Worm (Caenorhabditis elegans): ENCODE data around the gene din-1.
A peak's percentile ranks its signal among the peaks of the same experiment; 100 is the strongest.

Gene din-1

DNA sequence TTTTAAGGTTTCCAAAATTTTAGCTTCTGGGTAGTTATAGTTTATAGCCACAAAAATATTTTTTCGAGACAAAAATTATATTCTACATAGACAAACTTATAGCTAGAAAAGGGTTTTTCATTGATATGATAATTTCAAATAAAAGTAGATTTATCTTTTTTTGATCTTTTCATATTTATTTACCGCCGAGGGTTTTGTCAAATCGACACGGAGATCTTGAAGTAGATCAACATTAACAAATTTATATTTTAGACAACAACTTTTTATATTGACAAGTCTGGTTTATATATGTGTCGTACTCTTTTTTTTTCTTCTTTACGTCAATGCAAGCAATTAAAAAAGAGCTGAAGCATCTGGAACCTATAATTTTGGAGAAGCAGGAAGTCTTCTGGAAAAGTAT is 25.4 kb upstream of the din-1 start:
- TF ChIP-seq elt-3 (tag; optimal IDR thresholded peaks at IDR 0.05): no peak
- TF ChIP-seq sptf-1 (tag; optimal IDR thresholded peaks at IDR 0.05): no peak
- TF ChIP-seq unc-39 (tag; optimal IDR thresholded peaks at IDR 0.05): no peak
- TF ChIP-seq bed-3 (GFP tag; optimal IDR thresholded peaks at IDR 0.05): no peak
- no peak for TF ChIP-seq nhr-237 (tag; optimal IDR thresholded peaks at IDR 0.05)
- TF ChIP-seq cnd-1 (tag; optimal IDR thresholded peaks at IDR 0.05): no peak

DNA sequence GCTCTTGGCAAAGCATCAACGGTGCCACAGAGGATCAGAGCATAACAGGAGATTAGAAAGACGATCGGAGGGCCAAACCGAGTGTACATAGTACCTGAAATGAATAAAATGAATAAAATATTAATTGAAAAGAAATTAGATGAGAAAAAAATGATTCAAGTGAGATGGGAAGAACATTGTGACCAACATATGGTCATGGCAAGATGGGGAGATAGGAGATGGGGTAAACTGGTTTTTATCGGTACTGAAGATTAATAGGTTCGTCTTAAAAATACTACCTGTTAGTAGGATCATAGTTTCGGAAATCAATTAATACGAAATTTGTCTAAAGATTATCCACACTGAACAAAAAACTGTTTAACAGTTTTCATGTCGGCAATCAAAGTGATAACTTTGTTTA is 23.7 kb upstream of the din-1 start, which contains the start of gene nep-1:
Gene nep-1 (minus strand): TSS at position 101 of the 400 bp plus-strand sequence.
- no peak for TF ChIP-seq snpc-4 (tag; optimal IDR thresholded peaks at IDR 0.05)
- TF ChIP-seq ztf-11 (tag; optimal IDR thresholded peaks at IDR 0.05): no peak
- no peak for TF ChIP-seq zip-8 (tag; optimal IDR thresholded peaks at IDR 0.05)
- TF ChIP-seq pha-4 (tag; optimal IDR thresholded peaks at IDR 0.05): no peak
- no peak for TF ChIP-seq cnd-1 (tag; optimal IDR thresholded peaks at IDR 0.05)
- no peak for TF ChIP-seq nhr-237 (tag; optimal IDR thresholded peaks at IDR 0.05)
- TF ChIP-seq ham-2 (GFP tag; optimal IDR thresholded peaks at IDR 0.05): no peak
- no peak for TF ChIP-seq hlh-1 (tag; optimal IDR thresholded peaks at IDR 0.05)

DNA sequence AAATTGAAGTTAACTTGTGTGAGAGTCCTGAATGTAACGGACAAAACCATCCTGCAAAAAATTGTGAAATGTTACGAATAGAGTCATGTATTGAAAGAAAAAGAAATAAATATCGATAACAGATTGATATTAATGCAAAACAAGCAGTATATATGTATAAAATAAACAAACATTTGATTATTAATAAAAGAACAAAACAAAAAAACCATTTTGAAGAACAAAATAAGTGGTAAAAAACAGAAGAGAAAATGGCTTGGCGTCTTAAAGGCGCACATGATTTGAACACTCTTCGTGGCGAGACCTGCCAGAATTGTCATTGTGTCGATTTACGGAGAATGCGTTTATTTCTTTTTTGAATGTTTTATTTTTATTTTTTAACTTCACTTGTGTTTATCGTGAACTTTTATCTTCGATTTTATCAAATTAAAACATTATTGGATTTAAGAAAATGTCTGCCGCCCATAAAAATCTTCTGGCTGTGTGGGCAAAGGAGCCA is 19.3 kb upstream of the din-1 start, which contains the start of the genes rad-23 and rpn-12:
Gene rad-23 (minus strand): TSS at position 51 of the 496 bp plus-strand sequence.
Gene rpn-12 (plus strand): TSS at position 446 of the 496 bp plus-strand sequence.
- peak; percentile 33 for TF ChIP-seq ceh-39 (tag; optimal IDR thresholded peaks at IDR 0.05)
- no peak for TF ChIP-seq sem-2 (GFP tag; optimal IDR thresholded peaks at IDR 0.05)
- peak; percentile 90 for TF ChIP-seq mep-1 (tag; optimal IDR thresholded peaks at IDR 0.05)
- no peak for TF ChIP-seq sptf-1 (tag; optimal IDR thresholded peaks at IDR 0.05)
- peak; percentile 4 for TF ChIP-seq nhr-237 (tag; optimal IDR thresholded peaks at IDR 0.05)
- peak; percentile 73 for TF ChIP-seq lsy-2 (tag; optimal IDR thresholded peaks at IDR 0.05)

DNA sequence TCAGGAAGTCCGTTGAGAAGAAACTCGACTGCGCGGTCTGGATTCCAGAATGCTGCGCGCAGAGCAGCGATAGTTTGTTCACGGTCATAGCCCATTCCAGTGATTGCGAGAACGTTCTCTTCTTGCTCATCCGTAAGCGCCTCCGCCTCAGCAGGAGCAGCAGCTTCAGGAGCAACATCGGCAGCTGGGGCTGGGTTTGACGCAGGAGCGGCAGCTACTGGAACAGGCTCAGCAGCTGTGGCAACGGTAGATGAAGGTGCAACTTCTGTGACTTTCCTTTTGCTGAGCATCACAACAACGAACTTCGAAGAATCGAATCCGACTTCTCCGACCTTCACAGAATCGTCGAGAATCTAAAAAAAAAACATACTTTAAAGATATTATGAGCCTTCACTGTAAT is 18.7 kb upstream of the din-1 start:
- TF ChIP-seq sem-2 (GFP tag; optimal IDR thresholded peaks at IDR 0.05) (no peak), drap-1 (GFP tag; optimal IDR thresholded peaks at IDR 0.05) (no peak), mls-2 (tag; optimal IDR thresholded peaks at IDR 0.05) (no peak), mep-1 (tag; optimal IDR thresholded peaks at IDR 0.05) (no peak), lin-13 (tag; optimal IDR thresholded peaks at IDR 0.05) (no peak), ceh-43 (GFP tag; optimal IDR thresholded peaks at IDR 0.05) (no peak)

DNA sequence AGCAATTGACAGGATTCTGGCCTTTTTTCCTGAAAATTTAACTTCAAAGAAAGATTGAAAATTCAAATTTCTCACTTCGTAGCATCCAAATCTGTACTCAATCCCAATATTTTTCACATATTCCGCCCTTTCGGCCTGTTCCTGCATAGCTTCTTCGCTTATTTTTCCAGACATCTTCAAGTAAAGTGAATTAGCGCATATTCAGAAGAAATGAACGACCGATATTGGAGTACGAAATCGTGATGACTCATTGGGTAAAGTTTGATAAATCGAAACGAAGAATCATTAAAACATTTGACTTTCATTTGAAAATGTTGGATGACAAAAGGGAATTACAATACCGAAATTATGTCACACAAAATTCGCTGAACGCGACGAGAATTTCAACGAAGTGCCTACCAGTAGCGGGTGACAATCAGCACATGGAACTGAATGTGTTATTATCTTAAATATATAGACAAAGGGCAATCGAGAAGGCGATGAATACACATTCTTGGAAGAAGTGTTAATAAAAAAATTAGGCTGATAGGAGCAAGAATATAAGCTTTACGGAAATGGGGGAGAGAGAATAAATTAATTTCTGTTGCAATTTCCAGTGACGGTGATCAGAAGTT is 17.7 kb upstream of the din-1 start, which contains the start of gene coa-7:
Gene coa-7 (minus strand): TSS at position 174 of the 614 bp plus-strand sequence.
- no peak for TF ChIP-seq flh-1 (GFP tag; optimal IDR thresholded peaks at IDR 0.05)
- TF ChIP-seq ceh-83 (GFP tag; optimal IDR thresholded peaks at IDR 0.05): no peak
- TF ChIP-seq snpc-4 (tag; optimal IDR thresholded peaks at IDR 0.05): no peak
- no peak for TF ChIP-seq lin-13 (tag; optimal IDR thresholded peaks at IDR 0.05)
- TF ChIP-seq mls-2 (tag; optimal IDR thresholded peaks at IDR 0.05): no peak
- no peak for TF ChIP-seq bed-3 (GFP tag; optimal IDR thresholded peaks at IDR 0.05)
- no peak for TF ChIP-seq unc-39 (tag; optimal IDR thresholded peaks at IDR 0.05)
- no peak for TF ChIP-seq nhr-76 (tag; optimal IDR thresholded peaks at IDR 0.05)
- no peak for TF ChIP-seq pha-4 (tag; optimal IDR thresholded peaks at IDR 0.05)
- TF ChIP-seq nhr-237 (tag; optimal IDR thresholded peaks at IDR 0.05): no peak
- no peak for TF ChIP-seq ztf-11 (tag; optimal IDR thresholded peaks at IDR 0.05)
- no peak for TF ChIP-seq lin-32 (GFP tag; optimal IDR thresholded peaks at IDR 0.05)
- no peak for TF ChIP-seq M03D4.4 (tag; optimal IDR thresholded peaks at IDR 0.05)
- no peak for TF ChIP-seq elt-1 (tag; optimal IDR thresholded peaks at IDR 0.05; ENCODE audit: borderline replicate concordance, insufficient read depth)
- no peak for TF ChIP-seq unc-62 (GFP tag; optimal IDR thresholded peaks at IDR 0.05)

DNA sequence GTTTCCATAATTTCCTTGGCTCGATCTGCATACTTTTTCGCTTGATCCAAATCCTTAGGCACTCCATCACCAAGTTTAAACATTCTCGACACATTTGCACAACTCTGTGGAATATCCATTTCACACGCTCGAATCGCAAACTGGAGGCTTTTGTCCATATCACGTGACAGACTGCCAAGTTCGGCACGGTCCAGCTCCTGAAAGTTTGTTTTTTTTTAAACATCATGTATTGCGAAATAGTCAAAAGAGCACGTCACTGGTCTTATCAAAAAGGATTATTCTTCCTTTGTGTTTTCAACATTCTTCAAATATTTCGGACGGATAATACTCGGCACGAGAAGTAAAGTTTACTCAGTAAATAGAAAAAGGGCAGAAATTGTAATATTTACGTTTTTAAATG is 15.8 kb upstream of the din-1 start:
- TF ChIP-seq zip-8 (tag; optimal IDR thresholded peaks at IDR 0.05): no peak
- TF ChIP-seq nhr-12 (tag; optimal IDR thresholded peaks at IDR 0.05): no peak

Data from whole organism, mixed stage, embryonic.